Worm (Caenorhabditis elegans): ENCODE measurements around the gene ckb-4.

DNA sequence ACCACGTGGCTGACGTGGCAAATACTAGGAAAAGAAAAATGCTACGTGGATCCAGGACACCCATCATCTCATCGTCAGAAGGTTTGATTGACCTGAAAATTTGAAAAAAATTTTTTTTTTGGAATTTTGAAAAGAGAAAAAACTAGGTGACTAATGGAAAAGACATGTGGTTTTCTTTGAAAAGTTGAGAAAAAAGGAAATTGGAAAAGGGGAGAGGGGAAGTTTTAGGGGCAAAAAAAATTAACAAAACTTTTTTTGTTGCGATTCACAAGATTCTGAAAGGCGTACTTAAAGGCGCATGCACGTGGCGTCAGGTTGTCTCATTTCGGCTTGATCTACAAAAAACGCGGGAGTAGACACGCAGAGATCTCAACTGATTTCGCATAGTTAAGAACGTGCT is 36.4 kb downstream of the ckb-4 start, which contains the start of gene Y40B10A.9:
- TF ChIP-seq snpc-4 (tag; optimal IDR thresholded peaks at IDR 0.05) (no peak), fos-1 (tag; optimal IDR thresholded peaks at IDR 0.05) (no peak), unc-62 (GFP tag; optimal IDR thresholded peaks at IDR 0.05) (no peak), lsy-2 (tag; optimal IDR thresholded peaks at IDR 0.05) (no peak), R02D3.7 (tag; optimal IDR thresholded peaks at IDR 0.05) (no peak), nhr-10 (tag; optimal IDR thresholded peaks at IDR 0.05) (no peak), nhr-23 (tag; optimal IDR thresholded peaks at IDR 0.05) (no peak), ceh-82 (tag; optimal IDR thresholded peaks at IDR 0.05) (no peak), skn-1 (tag; optimal IDR thresholded peaks at IDR 0.05) (no peak)
